Fruit fly (Drosophila melanogaster) whole organism, embryonic: ENCODE results near the gene CG34183.

Experiments
- Adf1 ChIP-seq: fragments of 200-800 bp; sonication (Bioruptor generic); IDR thresholded peaks from 2 replicates; pipeline ENCODE4 v1.3.6; 2022; ENCODE audit warnings: missing biosample characterization, missing genetic modification characterization
- Atf6 ChIP-seq: fragments of 200-800 bp; sonication (Bioruptor generic); IDR thresholded peaks from 2 replicates; pipeline ENCODE4 v1.3.6; 2022; ENCODE audit warnings: missing biosample characterization, missing genetic modification characterization
- CG1024 ChIP-seq: fragments of 200-800 bp; sonication (Bioruptor generic); IDR thresholded peaks from 2 replicates; pipeline ENCODE4 v1.3.6; 2022; ENCODE audit warnings: missing biosample characterization, missing genetic modification characterization
- CG10321 ChIP-seq: fragments of 200-800 bp; sonication (Bioruptor generic); IDR thresholded peaks from 2 replicates; pipeline ENCODE4 v1.3.6; 2022; ENCODE audit warnings: missing biosample characterization, missing genetic modification characterization
- CG10654 ChIP-seq: fragments of 200-800 bp; sonication (Bioruptor generic); optimal IDR thresholded peaks from 2 replicates; lab custom pipeline; 2016; ENCODE audit warnings: missing biosample characterization, missing genetic modification characterization
- CG10979 ChIP-seq: fragments of 200-800 bp; sonication (Bioruptor generic); optimal IDR thresholded peaks from 2 replicates; lab custom pipeline; 2018; ENCODE audit warnings: missing biosample characterization, mild to moderate bottlenecking, missing genetic modification characterization, moderate library complexity
- CG11696 ChIP-seq: fragments of 200-800 bp; sonication (Bioruptor generic); IDR thresholded peaks from 2 replicates; pipeline ENCODE4 v1.3.6; 2022; ENCODE audit warnings: missing biosample characterization, missing genetic modification characterization
- CG18599 ChIP-seq: fragments of 200-800 bp; sonication (Bioruptor generic); optimal IDR thresholded peaks from 3 replicates; lab custom pipeline; 2017; ENCODE audit warnings: missing biosample characterization, missing genetic modification characterization, mild to moderate bottlenecking, moderate library complexity, missing genetic modification reagents
- CG30020 ChIP-seq: fragments of 200-800 bp; optimal IDR thresholded peaks from 2 replicates; lab custom pipeline; 2019; ENCODE audit warnings: missing biosample characterization, mild to moderate bottlenecking, missing genetic modification characterization, moderate library complexity
- CG32532 ChIP-seq: fragments of 200-800 bp; sonication (Bioruptor generic); IDR thresholded peaks from 2 replicates; pipeline ENCODE4 v1.3.6; 2022; ENCODE audit warnings: missing biosample characterization, missing genetic modification characterization
- CG4328 ChIP-seq: fragments of 200-800 bp; sonication (Bioruptor generic); optimal IDR thresholded peaks from 3 replicates; lab custom pipeline; 2017; ENCODE audit warnings: missing biosample characterization, missing genetic modification reagents, missing genetic modification characterization
- CG43689 ChIP-seq: fragments of 200-800 bp; sonication (Bioruptor generic); IDR thresholded peaks from 2 replicates; pipeline ENCODE4 v1.3.6; 2022; ENCODE audit warnings: missing biosample characterization, missing genetic modification characterization
- CG4617 ChIP-seq: fragments of 200-800 bp; sonication (Bioruptor generic); optimal IDR thresholded peaks from 3 replicates; lab custom pipeline; 2016; ENCODE audit warnings: missing biosample characterization, missing genetic modification characterization, borderline replicate concordance
- CG5953 ChIP-seq: fragments of 200-800 bp; sonication (Bioruptor generic); IDR thresholded peaks from 2 replicates; pipeline ENCODE4 v1.3.6; 2022; ENCODE audit warnings: missing biosample characterization, missing genetic modification characterization
- CG9215 ChIP-seq: fragments of 200-800 bp; sonication (Bioruptor generic); IDR thresholded peaks from 2 replicates; pipeline ENCODE4 v1.3.6; 2022; ENCODE audit warnings: missing biosample characterization, missing genetic modification characterization
- CG9437 ChIP-seq: fragments of 200-800 bp; sonication (Bioruptor generic); optimal IDR thresholded peaks from 2 replicates; lab custom pipeline; 2018; ENCODE audit warnings: missing biosample characterization, mild to moderate bottlenecking, missing genetic modification characterization
- CG9727 ChIP-seq: fragments of 200-800 bp; sonication (Bioruptor generic); optimal IDR thresholded peaks from 3 replicates; lab custom pipeline; 2017; ENCODE audit warnings: missing biosample characterization, mild to moderate bottlenecking, missing genetic modification characterization
- Deaf1 ChIP-seq: fragments of 200-800 bp; optimal IDR thresholded peaks from 3 replicates; lab custom pipeline; 2019; ENCODE audit warnings: missing biosample characterization, mild to moderate bottlenecking, missing genetic modification characterization, moderate library complexity
- E2f2 ChIP-seq: fragments of 200-800 bp; sonication (Bioruptor generic); IDR thresholded peaks from 2 replicates; pipeline ENCODE4 v1.3.6; 2022; ENCODE audit warnings: missing biosample characterization, missing genetic modification characterization
- Elba2 ChIP-seq: fragments of 200-800 bp; sonication (Bioruptor generic); optimal IDR thresholded peaks from 3 replicates; lab custom pipeline; 2016; ENCODE audit warnings: missing biosample characterization, missing genetic modification characterization
- Hsf ChIP-seq: fragments of 200-800 bp; sonication (Bioruptor generic); optimal IDR thresholded peaks from 3 replicates; lab custom pipeline; 2016; ENCODE audit warnings: missing biosample characterization, missing genetic modification characterization
- NfI ChIP-seq: fragments of 200-800 bp; sonication (Bioruptor generic); optimal IDR thresholded peaks from 3 replicates; lab custom pipeline; 2018; ENCODE audit warnings: missing biosample characterization, mild to moderate bottlenecking, missing genetic modification characterization, moderate library complexity
- Sry-δ ChIP-seq: fragments of 200-800 bp; sonication (Bioruptor generic); optimal IDR thresholded peaks from 2 replicates; lab custom pipeline; 2016; ENCODE audit warnings: missing biosample characterization, missing genetic modification characterization
- Trl ChIP-seq, 3 experiments: fragments of >200 bp in 2 of 3; fragments of 200-800 bp in 1 of 3; sonication (Bioruptor generic) in 1 of 3; optimal IDR thresholded peaks; 2 replicates in 1 of 3; 3 replicates in 2 of 3; lab custom pipeline; 2016 to 2017; ENCODE audit warnings: missing biosample characterization in 1 of 3, missing genetic modification characterization in 1 of 3
- ato ChIP-seq: fragments of 200-800 bp; sonication (Bioruptor generic); IDR thresholded peaks from 2 replicates; pipeline ENCODE4 v1.3.6; 2022; ENCODE audit warnings: missing biosample characterization, missing genetic modification characterization; ENCODE audit not compliant: partially characterized antibody
- bigmax ChIP-seq: fragments of 200-800 bp; sonication (Bioruptor generic); optimal IDR thresholded peaks from 2 replicates; lab custom pipeline; 2018; ENCODE audit warnings: missing biosample characterization, mild to moderate bottlenecking, missing genetic modification characterization
- cg ChIP-seq: fragments of 200-800 bp; sonication (Bioruptor generic); optimal IDR thresholded peaks from 3 replicates; lab custom pipeline; 2019; ENCODE audit warnings: missing biosample characterization, mild to moderate bottlenecking, missing genetic modification characterization, moderate library complexity
- chm ChIP-seq: fragments of 200-800 bp; sonication (Bioruptor generic); IDR thresholded peaks from 2 replicates; pipeline ENCODE4 v1.3.6; 2022; ENCODE audit warnings: missing biosample characterization, missing genetic modification characterization
- danr ChIP-seq: fragments of 200-800 bp; sonication (Bioruptor generic); IDR thresholded peaks from 2 replicates; pipeline ENCODE4 v1.3.6; 2022; ENCODE audit warnings: missing biosample characterization, missing genetic modification characterization
- ewg ChIP-seq: fragments of 200-800 bp; sonication (Bioruptor generic); optimal IDR thresholded peaks from 3 replicates; lab custom pipeline; 2017; ENCODE audit warnings: mild to moderate bottlenecking, missing biosample characterization, missing genetic modification reagents, missing genetic modification characterization
- fd64A ChIP-seq: fragments of 200-800 bp; sonication (Bioruptor generic); optimal IDR thresholded peaks from 3 replicates; lab custom pipeline; 2018; ENCODE audit warnings: missing biosample characterization, mild to moderate bottlenecking, missing genetic modification characterization
- grau ChIP-seq: fragments of 200-800 bp; optimal IDR thresholded peaks from 3 replicates; lab custom pipeline; 2019; ENCODE audit warnings: missing biosample characterization, mild to moderate bottlenecking, missing genetic modification characterization, moderate library complexity
- gt ChIP-seq: fragments of 200-800 bp; sonication (Bioruptor generic); IDR thresholded peaks from 2 replicates; pipeline ENCODE4 v1.3.6; 2022; ENCODE audit warnings: missing biosample characterization, missing genetic modification characterization
- lmd ChIP-seq: fragments of 200-800 bp; sonication (Bioruptor generic); IDR thresholded peaks from 2 replicates; pipeline ENCODE4 v1.3.6; 2022; ENCODE audit warnings: missing biosample characterization, missing genetic modification characterization
- mam ChIP-seq: fragments of 200-800 bp; sonication (Bioruptor generic); optimal IDR thresholded peaks from 3 replicates; lab custom pipeline; 2016; ENCODE audit warnings: missing biosample characterization, missing genetic modification characterization
- otp ChIP-seq: fragments of 200-800 bp; sonication (Bioruptor generic); IDR thresholded peaks from 3 replicates; pipeline ENCODE4, ENCODE4 v1.3.6; 2022; ENCODE audit warnings: missing biosample characterization, missing genetic modification characterization
- row ChIP-seq: fragments of 200-800 bp; sonication (Bioruptor generic); IDR thresholded peaks from 3 replicates; pipeline ENCODE4 v1.3.6; 2022; ENCODE audit warnings: missing biosample characterization, missing genetic modification characterization
- slbo ChIP-seq: fragments of 200-800 bp; sonication (Bioruptor generic); IDR thresholded peaks from 2 replicates; pipeline ENCODE4 v1.3.6; 2022; ENCODE audit warnings: missing biosample characterization, missing genetic modification characterization
- z ChIP-seq: fragments of 200-800 bp; sonication (Bioruptor generic); IDR thresholded peaks from 3 replicates; pipeline ENCODE4 v1.3.6; 2022; ENCODE audit warnings: missing biosample characterization, missing genetic modification characterization
- zen2 ChIP-seq: fragments of 200-800 bp; sonication (Bioruptor generic); IDR thresholded peaks from 3 replicates; pipeline ENCODE4 v1.3.6; 2022; ENCODE audit warnings: missing biosample characterization, missing genetic modification characterization; ENCODE audit not compliant: partially characterized antibody

CG34183 gene

DNA sequence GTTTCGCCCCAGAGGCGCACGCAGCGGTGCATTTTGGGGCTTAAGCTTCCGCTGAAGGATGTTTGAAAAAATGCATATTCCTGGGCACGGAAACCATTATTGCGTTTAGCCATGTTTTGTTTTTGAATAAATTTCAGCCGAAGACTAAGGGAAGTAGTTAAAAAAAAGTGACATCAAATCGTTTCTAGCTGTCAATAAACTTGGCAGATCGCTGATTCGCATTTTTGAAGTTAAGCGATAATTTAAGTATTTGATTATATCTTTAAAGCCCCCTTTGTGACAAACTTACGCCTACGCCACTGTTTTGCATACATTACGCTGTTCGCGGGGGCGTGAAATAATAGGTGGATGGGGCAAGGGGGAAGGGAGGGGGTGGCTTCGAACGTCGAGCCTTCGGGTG lies 26.2 kb downstream of the CG34183 start (continued):
- TF ChIP-seq CG32532 (no peak), CG10654 (GFP tag; lab: Kevin White, UChicago) (no peak), ato (GFP tag; lab: Robert Waterston, UW) (no peak), grau (tag; lab: Kevin White, UChicago) (no peak), CG4617 (GFP tag; lab: Kevin White, UChicago) (no peak), CG9727 (GFP tag; lab: Kevin White, UChicago) (peak; percentile 48), NfI (peak; percentile 31), Sry-δ (GFP tag; lab: Kevin White, UChicago) (no peak), danr (GFP tag; lab: Robert Waterston, UW) (no peak), Adf1 (no peak), CG43689 (GFP tag; lab: Robert Waterston, UW) (no peak), E2f2 (GFP tag; lab: Robert Waterston, UW) (no peak), Hsf (peak; percentile 15), CG4328 (GFP tag; lab: Kevin White, UChicago) (no peak), CG30020 (no peak), cg (GFP tag; lab: Kevin White, UChicago) (no peak), row (GFP tag; lab: Robert Waterston, UW) (peak; percentile 41; the same call in 1 of the 3 replicates), mam (GFP tag; lab: Kevin White, UChicago) (no peak), CG18599 (GFP tag; lab: Kevin White, UChicago) (peak; percentile 79), CG9215 (GFP tag; lab: Robert Waterston, UW) (0 out of 2 replicates have a peak, but pooled peaks have one; percentile 26), Atf6 (GFP tag; lab: Robert Waterston, UW) (no peak), fd64A (GFP tag; lab: Kevin White, UChicago) (no peak), otp (GFP tag; lab: Robert Waterston, UW) (no peak), lmd (GFP tag; lab: Robert Waterston, UW) (0 out of 2 replicates have a peak, but pooled peaks have one; percentile 17), ewg (GFP tag; lab: Kevin White, UChicago) (no peak)

DNA sequence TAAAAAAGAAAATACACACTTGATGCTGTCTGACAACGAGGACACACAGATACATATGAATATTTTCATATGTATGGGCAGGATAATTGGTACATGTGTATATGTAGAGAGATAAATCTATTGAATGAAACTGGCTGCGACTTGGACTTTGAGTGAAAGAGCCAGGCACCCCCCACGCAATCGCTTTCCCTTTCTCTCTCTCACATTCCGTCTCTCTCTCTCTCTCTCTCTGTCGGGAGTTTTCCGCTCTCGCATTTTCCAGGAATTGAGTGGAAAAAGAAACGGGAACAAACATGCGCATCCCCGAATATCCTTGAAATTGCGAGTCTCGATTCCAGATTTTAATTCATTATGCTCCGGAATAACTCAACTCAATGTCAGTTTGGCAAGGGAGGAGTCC lies 27.1 kb downstream of the CG34183 start:
- TF ChIP-seq CG1024 (GFP tag; lab: Robert Waterston, UW) (no peak), bigmax (GFP tag; lab: Kevin White, UChicago) (no peak), ewg (GFP tag; lab: Kevin White, UChicago) (peak; percentile 34), CG5953 (GFP tag; lab: Robert Waterston, UW) (no peak), Deaf1 (tag; lab: Kevin White, UChicago) (peak; percentile 32), z (peak; percentile 94), zen2 (GFP tag; lab: Robert Waterston, UW) (no peak), slbo (GFP tag; lab: Robert Waterston, UW) (no peak), gt (GFP tag; lab: Robert Waterston, UW) (no peak), CG10321 (GFP tag; lab: Robert Waterston, UW) (no peak), Trl (optimal IDR thresholded peaks at IDR 0.05; lab: Kevin White, UChicago) (peak; percentile 23 to 59), Trl (GFP tag; optimal IDR thresholded peaks at IDR 0.05; lab: Kevin White, UChicago) (no peak), CG10979 (no peak), chm (GFP tag; lab: Robert Waterston, UW) (no peak), CG11696 (GFP tag; lab: Robert Waterston, UW) (no peak), Elba2 (GFP tag; lab: Kevin White, UChicago) (no peak), CG9437 (GFP tag; lab: Kevin White, UChicago) (no peak)
